ENCODE assay signal across 1 fruit fly cellular context in the genomic region with DNA sequence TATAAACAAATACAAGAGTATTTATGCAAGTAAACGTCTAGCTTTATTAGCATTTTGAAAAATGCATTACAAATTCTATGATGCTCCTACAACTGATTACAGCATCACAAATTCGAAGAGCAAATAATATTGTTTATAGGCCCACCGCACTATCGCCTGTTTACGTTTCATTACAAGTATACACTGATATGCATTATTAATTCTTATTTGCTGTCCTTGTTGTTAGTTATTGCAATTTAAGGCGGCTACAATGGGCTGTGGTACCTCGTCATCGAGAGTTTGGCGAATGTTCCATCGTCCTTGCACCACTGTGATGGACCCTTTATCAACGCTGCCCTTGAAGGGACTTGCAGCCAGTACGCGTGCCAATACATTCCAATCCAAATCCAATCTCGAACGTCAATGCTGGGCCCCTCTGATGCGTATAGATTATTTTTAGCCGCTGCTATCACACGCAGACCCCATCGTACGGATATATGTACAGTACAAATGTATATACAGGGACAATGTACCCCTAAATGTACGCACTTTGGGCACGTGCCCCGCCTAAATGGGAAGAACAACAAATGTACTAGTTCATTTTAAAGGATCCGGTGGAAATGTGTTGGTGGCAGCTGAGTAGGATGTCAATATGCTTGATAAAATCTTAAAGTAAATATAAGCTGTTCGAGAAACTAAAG.
TF ChIP-seq lines count a peak whose summit lies in the region.

No protein-coding gene starts in this region.

TF ChIP-seq in whole organism, embryonic, 481 proteins besides CTCF, POLR2A, EP300 and RAD21 (continued from another document and continues in another):
- TF ChIP-seq CG16813 (GFP tag; IDR thresholded peaks at IDR 0.05; lab: Robert Waterston, UW; ENCODE audit: partially characterized antibody): no peak
- no peak for TF ChIP-seq Kr (GFP tag; optimal IDR thresholded peaks at IDR 0.05; lab: Kevin White, UChicago)
- TF ChIP-seq cas (GFP tag; IDR thresholded peaks at IDR 0.05; lab: Robert Waterston, UW): no peak
- TF ChIP-seq Ssrp (tag; optimal IDR thresholded peaks at IDR 0.05; lab: Kevin White, UChicago): peak; percentile 4
- TF ChIP-seq croc (GFP tag; conservative IDR thresholded peaks at IDR 0.05; lab: Robert Waterston, UW): no peak
- TF ChIP-seq CG7357 (GFP tag; IDR thresholded peaks at IDR 0.05; lab: Robert Waterston, UW): no peak
- TF ChIP-seq CG15696 (tag; optimal IDR thresholded peaks at IDR 0.05; lab: Kevin White, UChicago): peak; percentile 7
- TF ChIP-seq H2.0 (GFP tag; IDR thresholded peaks at IDR 0.05; lab: Robert Waterston, UW): no peak
- TF ChIP-seq Hr3 (GFP tag; optimal IDR thresholded peaks at IDR 0.05; lab: Kevin White, UChicago): no peak
- TF ChIP-seq maf-S (GFP tag; optimal IDR thresholded peaks at IDR 0.05; lab: Kevin White, UChicago): no peak
- TF ChIP-seq sim (GFP tag; IDR thresholded peaks at IDR 0.05; lab: Robert Waterston, UW): no peak
- no peak for TF ChIP-seq peb (GFP tag; IDR thresholded peaks at IDR 0.05; lab: Robert Waterston, UW)
- TF ChIP-seq CG2678 (tag; optimal IDR thresholded peaks at IDR 0.05; lab: Kevin White, UChicago): peak; percentile 18
- no peak for TF ChIP-seq CG1832 (GFP tag; optimal IDR thresholded peaks at IDR 0.05; lab: Kevin White, UChicago)
- TF ChIP-seq slp2 (GFP tag; optimal IDR thresholded peaks at IDR 0.05; lab: Kevin White, UChicago): no peak
- peak; percentile 58 for TF ChIP-seq Asciz (GFP tag; optimal IDR thresholded peaks at IDR 0.05; lab: Kevin White, UChicago)
- no peak for TF ChIP-seq fd96Cb (tag; optimal IDR thresholded peaks at IDR 0.05; lab: Kevin White, UChicago)
- no peak for TF ChIP-seq CG17361 (GFP tag; IDR thresholded peaks at IDR 0.05; lab: Robert Waterston, UW)
- no peak for TF ChIP-seq CG14860 (GFP tag; IDR thresholded peaks at IDR 0.05; lab: Robert Waterston, UW; ENCODE audit: partially characterized antibody)
- TF ChIP-seq CG12659 (GFP tag; optimal IDR thresholded peaks at IDR 0.05; lab: Kevin White, UChicago): no peak
- TF ChIP-seq zen (tag; optimal IDR thresholded peaks at IDR 0.05; lab: Kevin White, UChicago): no peak
- TF ChIP-seq ac (GFP tag; optimal IDR thresholded peaks at IDR 0.05; lab: Kevin White, UChicago): peak; percentile 17
- TF ChIP-seq CG4820 (GFP tag; optimal IDR thresholded peaks at IDR 0.05; lab: Kevin White, UChicago): no peak
- no peak for TF ChIP-seq CG2889 (GFP tag; IDR thresholded peaks at IDR 0.05; lab: Robert Waterston, UW)
- TF ChIP-seq MBD-R2 (GFP tag; IDR thresholded peaks at IDR 0.05; lab: Robert Waterston, UW): no peak
- TF ChIP-seq amos (GFP tag; IDR thresholded peaks at IDR 0.05; lab: Robert Waterston, UW; ENCODE audit: partially characterized antibody): no peak
- TF ChIP-seq bigmax (GFP tag; optimal IDR thresholded peaks at IDR 0.05; lab: Kevin White, UChicago): no peak
- no peak for TF ChIP-seq chn (GFP tag; optimal IDR thresholded peaks at IDR 0.05; lab: Kevin White, UChicago)
- TF ChIP-seq CG11696 (GFP tag; IDR thresholded peaks at IDR 0.05; lab: Robert Waterston, UW): no peak
- TF ChIP-seq disco-r (GFP tag; optimal IDR thresholded peaks at IDR 0.05; lab: Kevin White, UChicago): no peak
- no peak for TF ChIP-seq sisA (GFP tag; IDR thresholded peaks at IDR 0.05; lab: Robert Waterston, UW)
- TF ChIP-seq CG2116 (GFP tag; optimal IDR thresholded peaks at IDR 0.05; lab: Kevin White, UChicago): no peak
- no peak for TF ChIP-seq CG3281 (GFP tag; optimal IDR thresholded peaks at IDR 0.05; lab: Kevin White, UChicago)
- TF ChIP-seq HHEX (GFP tag; optimal IDR thresholded peaks at IDR 0.05; lab: Kevin White, UChicago): peak; percentile 27
- no peak for TF ChIP-seq tio (GFP tag; optimal IDR thresholded peaks at IDR 0.05; lab: Kevin White, UChicago)
- peak in 1 of 2 experiments; percentile 38 for TF ChIP-seq Pdp1 (GFP tag; optimal IDR thresholded peaks at IDR 0.05; lab: Kevin White, UChicago)
- TF ChIP-seq trem (tag; optimal IDR thresholded peaks at IDR 0.05; lab: Kevin White, UChicago): no peak
- no peak for TF ChIP-seq dati (GFP tag; IDR thresholded peaks at IDR 0.05; lab: Robert Waterston, UW)
- no peak for TF ChIP-seq CG12236 (GFP tag; optimal IDR thresholded peaks at IDR 0.05; lab: Kevin White, UChicago)
- no peak for TF ChIP-seq CG10209 (GFP tag; optimal IDR thresholded peaks at IDR 0.05; lab: Kevin White, UChicago)
- no peak for TF ChIP-seq CG8478 (optimal IDR thresholded peaks at IDR 0.05; lab: Kevin White, UChicago)
- TF ChIP-seq D (optimal IDR thresholded peaks at IDR 0.05; lab: Kevin White, UChicago): no peak
- TF ChIP-seq D (GFP tag; optimal IDR thresholded peaks at IDR 0.05; lab: Kevin White, UChicago): no peak
- no peak for TF ChIP-seq stwl (tag; optimal IDR thresholded peaks at IDR 0.05; lab: Kevin White, UChicago)
- TF ChIP-seq CG31224 (GFP tag; IDR thresholded peaks at IDR 0.05; lab: Robert Waterston, UW): no peak
- no peak for TF ChIP-seq CG7271 (tag; optimal IDR thresholded peaks at IDR 0.05; lab: Kevin White, UChicago)
- no peak for TF ChIP-seq jumu (GFP tag; optimal IDR thresholded peaks at IDR 0.05; lab: Kevin White, UChicago)
- TF ChIP-seq CG4328 (GFP tag; optimal IDR thresholded peaks at IDR 0.05; lab: Kevin White, UChicago): no peak
- TF ChIP-seq HLHmδ (GFP tag; optimal IDR thresholded peaks at IDR 0.05; lab: Kevin White, UChicago): peak; percentile 78
- no peak for TF ChIP-seq D19B (GFP tag; optimal IDR thresholded peaks at IDR 0.05; lab: Kevin White, UChicago)
- no peak for TF ChIP-seq Nf-YA (GFP tag; IDR thresholded peaks at IDR 0.05; lab: Robert Waterston, UW)
- TF ChIP-seq zf30C (GFP tag; optimal IDR thresholded peaks at IDR 0.05; lab: Kevin White, UChicago): no peak
- TF ChIP-seq CG3163 (GFP tag; optimal IDR thresholded peaks at IDR 0.05; lab: Kevin White, UChicago): no peak
- TF ChIP-seq CG33213 (GFP tag; optimal IDR thresholded peaks at IDR 0.05; lab: Kevin White, UChicago): no peak
- no peak for TF ChIP-seq NK7.1 (GFP tag; optimal IDR thresholded peaks at IDR 0.05; lab: Kevin White, UChicago)
- no peak for TF ChIP-seq sqz (GFP tag; optimal IDR thresholded peaks at IDR 0.05; lab: Kevin White, UChicago)
- TF ChIP-seq CG16815 (GFP tag; optimal IDR thresholded peaks at IDR 0.05; lab: Kevin White, UChicago): no peak
- no peak for TF ChIP-seq CG2129 (GFP tag; IDR thresholded peaks at IDR 0.05; lab: Robert Waterston, UW; ENCODE audit: partially characterized antibody)
- no peak for TF ChIP-seq exex (tag; optimal IDR thresholded peaks at IDR 0.05; lab: Kevin White, UChicago)
- TF ChIP-seq CG10267 (tag; optimal IDR thresholded peaks at IDR 0.05; lab: Kevin White, UChicago): no peak
- no peak for TF ChIP-seq eyg (GFP tag; optimal IDR thresholded peaks at IDR 0.05; lab: Kevin White, UChicago)
- TF ChIP-seq CG11504 (tag; optimal IDR thresholded peaks at IDR 0.05; lab: Kevin White, UChicago): peak; percentile 3
- no peak for TF ChIP-seq HLH4C (GFP tag; IDR thresholded peaks at IDR 0.05; lab: Robert Waterston, UW; ENCODE audit: partially characterized antibody)
- no peak for TF ChIP-seq lbe (GFP tag; optimal IDR thresholded peaks at IDR 0.05; lab: Kevin White, UChicago)
- TF ChIP-seq Hmx (GFP tag; optimal IDR thresholded peaks at IDR 0.05; lab: Kevin White, UChicago): no peak
- TF ChIP-seq CG10147 (GFP tag; optimal IDR thresholded peaks at IDR 0.05; lab: Kevin White, UChicago): no peak
- peak; percentile 8 for TF ChIP-seq Lhr (GFP tag; optimal IDR thresholded peaks at IDR 0.05; lab: Kevin White, UChicago)
- TF ChIP-seq Dbx (GFP tag; IDR thresholded peaks at IDR 0.05; lab: Robert Waterston, UW): no peak
- no peak for TF ChIP-seq CG5953 (GFP tag; IDR thresholded peaks at IDR 0.05; lab: Robert Waterston, UW)
- no peak for TF ChIP-seq CG18262 (tag; optimal IDR thresholded peaks at IDR 0.05; lab: Kevin White, UChicago)
- TF ChIP-seq CG10543 (GFP tag; optimal IDR thresholded peaks at IDR 0.05; lab: Kevin White, UChicago): no peak
- TF ChIP-seq fru (optimal IDR thresholded peaks at IDR 0.05; lab: Kevin White, UChicago): no peak
- TF ChIP-seq Mrtf (GFP tag; IDR thresholded peaks at IDR 0.05; lab: Robert Waterston, UW): no peak
- TF ChIP-seq CG4404 (GFP tag; IDR thresholded peaks at IDR 0.05; lab: Robert Waterston, UW): no peak
- no peak for TF ChIP-seq bowl (GFP tag; IDR thresholded peaks at IDR 0.05; lab: Robert Waterston, UW)
- peak; percentile 50 for TF ChIP-seq ATbp (GFP tag; optimal IDR thresholded peaks at IDR 0.05; lab: Kevin White, UChicago)
- TF ChIP-seq stc (GFP tag; IDR thresholded peaks at IDR 0.05; lab: Robert Waterston, UW): no peak
- TF ChIP-seq tin (GFP tag; optimal IDR thresholded peaks at IDR 0.05; lab: Kevin White, UChicago): no peak
- no peak for TF ChIP-seq Ravus (GFP tag; IDR thresholded peaks at IDR 0.05; lab: Robert Waterston, UW)
- no peak for TF ChIP-seq B-H2 (GFP tag; optimal IDR thresholded peaks at IDR 0.05; lab: Kevin White, UChicago)
- TF ChIP-seq grn (GFP tag; optimal IDR thresholded peaks at IDR 0.05; lab: Kevin White, UChicago): no peak
- TF ChIP-seq dpn (GFP tag; optimal IDR thresholded peaks at IDR 0.05; lab: Kevin White, UChicago): no peak
- peak; percentile 92 for TF ChIP-seq CG2199 (GFP tag; IDR thresholded peaks at IDR 0.05; lab: Robert Waterston, UW)
- no peak for TF ChIP-seq CG2712 (tag; optimal IDR thresholded peaks at IDR 0.05; lab: Kevin White, UChicago)
- TF ChIP-seq gce (GFP tag; IDR thresholded peaks at IDR 0.05; lab: Robert Waterston, UW): no peak
- TF ChIP-seq CG15601 (tag; optimal IDR thresholded peaks at IDR 0.05; lab: Kevin White, UChicago): peak; percentile 5
- TF ChIP-seq CG42726 (GFP tag; IDR thresholded peaks at IDR 0.05; lab: Robert Waterston, UW; ENCODE audit: partially characterized antibody): no peak
- no peak for TF ChIP-seq CG1602 (GFP tag; optimal IDR thresholded peaks at IDR 0.05; lab: Kevin White, UChicago)
- TF ChIP-seq CG1024 (GFP tag; IDR thresholded peaks at IDR 0.05; lab: Robert Waterston, UW): 0 out of 2 replicates have a peak, but pooled peaks have one; percentile 20
- TF ChIP-seq tx (GFP tag; optimal IDR thresholded peaks at IDR 0.05; lab: Kevin White, UChicago): no peak
- TF ChIP-seq p53 (GFP tag; optimal IDR thresholded peaks at IDR 0.05; lab: Kevin White, UChicago): no peak
- TF ChIP-seq Hmr (GFP tag; optimal IDR thresholded peaks at IDR 0.05; lab: Kevin White, UChicago): no peak
- peak; percentile 10 for TF ChIP-seq NC2β (GFP tag; optimal IDR thresholded peaks at IDR 0.05; lab: Kevin White, UChicago)
- TF ChIP-seq bsh (GFP tag; optimal IDR thresholded peaks at IDR 0.05; lab: Kevin White, UChicago): peak in 1 of 2 experiments; percentile 46
- TF ChIP-seq slbo (GFP tag; IDR thresholded peaks at IDR 0.05; lab: Robert Waterston, UW): no peak
- TF ChIP-seq Blimp-1 (GFP tag; optimal IDR thresholded peaks at IDR 0.05; lab: Kevin White, UChicago): peak; percentile 37
- no peak for TF ChIP-seq BEAF-32 (GFP tag; optimal IDR thresholded peaks at IDR 0.05; lab: Kevin White, UChicago)
- no peak for TF ChIP-seq ssp (GFP tag; IDR thresholded peaks at IDR 0.05; lab: Robert Waterston, UW)
- TF ChIP-seq CG8924 (tag; optimal IDR thresholded peaks at IDR 0.05; lab: Kevin White, UChicago): no peak
- TF ChIP-seq row (GFP tag; IDR thresholded peaks at IDR 0.05; lab: Robert Waterston, UW): peak; percentile 31; the same call in 1 of the 3 replicates
- no peak for TF ChIP-seq nom (GFP tag; optimal IDR thresholded peaks at IDR 0.05; lab: Kevin White, UChicago)
- TF ChIP-seq Hr51 (GFP tag; optimal IDR thresholded peaks at IDR 0.05; lab: Kevin White, UChicago): no peak
- TF ChIP-seq CG17912 (GFP tag; optimal IDR thresholded peaks at IDR 0.05; lab: Kevin White, UChicago): no peak
- no peak for TF ChIP-seq Rfx (GFP tag; IDR thresholded peaks at IDR 0.05; lab: Robert Waterston, UW)
- no peak for TF ChIP-seq MTF-1 (GFP tag; optimal IDR thresholded peaks at IDR 0.05; lab: Kevin White, UChicago; ENCODE audit: borderline replicate concordance)
- TF ChIP-seq hth (optimal IDR thresholded peaks at IDR 0.05; lab: Kevin White, UChicago): no peak
- TF ChIP-seq CG31365 (tag; optimal IDR thresholded peaks at IDR 0.05; lab: Kevin White, UChicago): no peak
- TF ChIP-seq CG6175 (GFP tag; IDR thresholded peaks at IDR 0.05; lab: Robert Waterston, UW): no peak
- no peak for TF ChIP-seq toy (GFP tag; IDR thresholded peaks at IDR 0.05; lab: Robert Waterston, UW)
- no peak for TF ChIP-seq Bdp1 (GFP tag; optimal IDR thresholded peaks at IDR 0.05; lab: Kevin White, UChicago)
- no peak for TF ChIP-seq CG17568 (GFP tag; optimal IDR thresholded peaks at IDR 0.05; lab: Kevin White, UChicago)
- TF ChIP-seq dm (GFP tag; optimal IDR thresholded peaks at IDR 0.05; lab: Kevin White, UChicago): no peak
- TF ChIP-seq pho (GFP tag; optimal IDR thresholded peaks at IDR 0.05; lab: Kevin White, UChicago): no peak
- peak; percentile 62 for TF ChIP-seq CG4707 (GFP tag; optimal IDR thresholded peaks at IDR 0.05; lab: Kevin White, UChicago)
- no peak for TF ChIP-seq ham (GFP tag; IDR thresholded peaks at IDR 0.05; lab: Robert Waterston, UW)
- TF ChIP-seq phol (tag; optimal IDR thresholded peaks at IDR 0.05; lab: Kevin White, UChicago): no peak
- no peak for TF ChIP-seq Dll (GFP tag; IDR thresholded peaks at IDR 0.05; lab: Robert Waterston, UW; ENCODE audit: partially characterized antibody)
- TF ChIP-seq Elba2 (GFP tag; optimal IDR thresholded peaks at IDR 0.05; lab: Kevin White, UChicago): no peak
- no peak for TF ChIP-seq schlank (tag; optimal IDR thresholded peaks at IDR 0.05; lab: Kevin White, UChicago)
- TF ChIP-seq mirr (GFP tag; optimal IDR thresholded peaks at IDR 0.05; lab: Kevin White, UChicago): no peak
- no peak for TF ChIP-seq CG6272 (GFP tag; IDR thresholded peaks at IDR 0.05; lab: Robert Waterston, UW)
- TF ChIP-seq CG14667 (GFP tag; IDR thresholded peaks at IDR 0.05; lab: Robert Waterston, UW): no peak
- no peak for TF ChIP-seq cwo (GFP tag; optimal IDR thresholded peaks at IDR 0.05; lab: Kevin White, UChicago)
- no peak for TF ChIP-seq CG3995 (GFP tag; optimal IDR thresholded peaks at IDR 0.05; lab: Kevin White, UChicago)
- no peak for TF ChIP-seq Jarid2 (GFP tag; optimal IDR thresholded peaks at IDR 0.05; lab: Kevin White, UChicago)
- TF ChIP-seq Bteb2 (GFP tag; optimal IDR thresholded peaks at IDR 0.05; lab: Kevin White, UChicago): no peak
- TF ChIP-seq Sry-δ (GFP tag; optimal IDR thresholded peaks at IDR 0.05; lab: Kevin White, UChicago): no peak
- no peak for TF ChIP-seq CG7372 (GFP tag; IDR thresholded peaks at IDR 0.05; lab: Robert Waterston, UW)
- no peak for TF ChIP-seq cad (GFP tag; optimal IDR thresholded peaks at IDR 0.05; lab: Kevin White, UChicago)
- TF ChIP-seq unc-4 (GFP tag; IDR thresholded peaks at IDR 0.05; lab: Robert Waterston, UW; ENCODE audit: partially characterized antibody): no peak
- no peak for TF ChIP-seq wor (GFP tag; IDR thresholded peaks at IDR 0.05; lab: Robert Waterston, UW)
